Fruit fly (Drosophila melanogaster) whole organism, wandering third instar larva: ENCODE results near the gene vri.

ENCODE experiments used
- Abd-B ChIP-seq: fragments of >200 bp; optimal IDR thresholded peaks from 2 replicates; lab custom pipeline; 2017; ENCODE audit warnings: missing biosample characterization, missing genetic modification characterization
- CG32264 ChIP-seq: fragments of 200-800 bp; sonication (Bioruptor generic); optimal IDR thresholded peaks from 2 replicates; lab custom pipeline; 2016; ENCODE audit warnings: missing biosample characterization, missing genetic modification characterization
- CG9705 ChIP-seq: fragments of 200-800 bp; sonication (Bioruptor generic); optimal IDR thresholded peaks from 2 replicates; lab custom pipeline; 2018; ENCODE audit warnings: missing biosample characterization, mild to moderate bottlenecking, missing genetic modification characterization
- CrebA ChIP-seq: fragments of 200-800 bp; sonication (Bioruptor generic); optimal IDR thresholded peaks from 2 replicates; lab custom pipeline; 2016; ENCODE audit warnings: missing biosample characterization, mild to moderate bottlenecking, missing genetic modification characterization, borderline replicate concordance
- Dfd ChIP-seq: fragments of >200 bp; optimal IDR thresholded peaks from 2 replicates; lab custom pipeline; 2017; ENCODE audit warnings: missing biosample characterization, missing genetic modification characterization
- GATAd ChIP-seq: sonication (Bioruptor generic); optimal IDR thresholded peaks from 2 replicates; lab custom pipeline; 2016; ENCODE audit warnings: missing biosample characterization, missing genetic modification characterization
- HLH106 ChIP-seq: fragments of 200-800 bp; optimal IDR thresholded peaks from 3 replicates; lab custom pipeline; 2019; ENCODE audit warnings: missing biosample characterization, mild to moderate bottlenecking, missing genetic modification characterization, moderate library complexity
- Hnf4 ChIP-seq: fragments of 200-800 bp; sonication (Bioruptor generic); optimal IDR thresholded peaks from 2 replicates; lab custom pipeline; 2016; ENCODE audit warnings: missing biosample characterization, mild to moderate bottlenecking, missing genetic modification characterization
- Hr78 ChIP-seq: fragments of >200 bp; optimal IDR thresholded peaks from 2 replicates; lab custom pipeline; 2017; ENCODE audit warnings: missing biosample characterization, missing genetic modification characterization
- Hr83 ChIP-seq: fragments of 200-300 bp; sonication (Bioruptor generic); optimal IDR thresholded peaks from 2 replicates; lab custom pipeline; 2016; ENCODE audit warnings: missing biosample characterization, mild to moderate bottlenecking, missing genetic modification characterization, moderate library complexity; ENCODE audit not compliant: poor library complexity, severe bottlenecking
- Jra ChIP-seq: sonication (Bioruptor generic); optimal IDR thresholded peaks from 2 replicates; lab custom pipeline; 2016; ENCODE audit warnings: missing biosample characterization, missing genetic modification characterization
- N ChIP-seq: fragments of >200 bp; optimal IDR thresholded peaks from 2 replicates; lab custom pipeline; 2018; ENCODE audit warnings: missing biosample characterization, missing external identifiers, missing genetic modification characterization
- OdsH ChIP-seq: fragments of 200-800 bp; sonication (Bioruptor generic); optimal IDR thresholded peaks from 2 replicates; lab custom pipeline; 2016; ENCODE audit warnings: missing biosample characterization, mild to moderate bottlenecking, missing genetic modification characterization
- Rel ChIP-seq, 2 experiments: fragments of 200-800 bp; sonication (Bioruptor generic) in 1 of 2; optimal IDR thresholded peaks; 2 replicates in 1 of 2; 3 replicates in 1 of 2; lab custom pipeline; 2016 to 2019; ENCODE audit warnings: mild to moderate bottlenecking in 2 of 2, missing biosample characterization in 2 of 2, missing genetic modification characterization in 2 of 2, moderate library complexity in 1 of 2
- Sp1 ChIP-seq: fragments of 200-800 bp; sonication (Bioruptor generic); optimal IDR thresholded peaks from 3 replicates; lab custom pipeline; 2019; ENCODE audit warnings: missing biosample characterization, mild to moderate bottlenecking, missing genetic modification characterization, moderate library complexity
- Vsx2 ChIP-seq: fragments of 200-300, 225-300 bp; sonication (Bioruptor generic); optimal IDR thresholded peaks from 2 replicates; lab custom pipeline; 2018; ENCODE audit warnings: missing biosample characterization, missing genetic modification characterization; ENCODE audit not compliant: partially characterized antibody
- br ChIP-seq: fragments of 200-800 bp; sonication (Bioruptor generic); optimal IDR thresholded peaks from 2 replicates; lab custom pipeline; 2016; ENCODE audit warnings: missing biosample characterization, missing genetic modification characterization
- dl ChIP-seq, 2 experiments: fragments of 175-275, 200-275 bp in 1 of 2; fragments of 200-275 bp in 1 of 2; sonication (Bioruptor generic); optimal IDR thresholded peaks; lab custom pipeline; 2018; ENCODE audit warnings: mild to moderate bottlenecking in 2 of 2, missing biosample characterization in 2 of 2, missing genetic modification characterization in 2 of 2, moderate library complexity in 2 of 2; ENCODE audit not compliant: partially characterized antibody in 2 of 2, insufficient read depth in 1 of 2
- dmrt93B ChIP-seq: fragments of 200-800 bp; sonication (Bioruptor generic); optimal IDR thresholded peaks from 2 replicates; lab custom pipeline; 2018; ENCODE audit warnings: missing biosample characterization, mild to moderate bottlenecking, missing genetic modification characterization
- dsf ChIP-seq: sonication (Bioruptor generic); optimal IDR thresholded peaks from 2 replicates; lab custom pipeline; 2016; ENCODE audit warnings: missing biosample characterization, missing genetic modification characterization, borderline replicate concordance
- ey ChIP-seq: fragments of 200-800 bp; sonication (Bioruptor generic); optimal IDR thresholded peaks from 2 replicates; lab custom pipeline; 2016; ENCODE audit warnings: missing biosample characterization, missing genetic modification characterization
- foxo ChIP-seq, 2 experiments: fragments of 200-800 bp; sonication (Bioruptor generic); optimal IDR thresholded peaks; 2 replicates in 1 of 2; 3 replicates in 1 of 2; lab custom pipeline; 2016 to 2017; ENCODE audit warnings: missing biosample characterization in 2 of 2, missing genetic modification characterization in 2 of 2
- fru ChIP-seq: fragments of 200-800 bp; sonication (Bioruptor generic); optimal IDR thresholded peaks from 3 replicates; lab custom pipeline; 2016; ENCODE audit warnings: missing biosample characterization, mild to moderate bottlenecking, missing genetic modification characterization
- h ChIP-seq: fragments of 200-800 bp; sonication (Bioruptor generic); optimal IDR thresholded peaks from 3 replicates; lab custom pipeline; 2016; ENCODE audit warnings: missing biosample characterization, mild to moderate bottlenecking, missing genetic modification characterization
- jim ChIP-seq: fragments of 175-275, 200-325 bp; sonication (Bioruptor generic); optimal IDR thresholded peaks from 2 replicates; lab custom pipeline; 2016; ENCODE audit warnings: missing biosample characterization, mild to moderate bottlenecking, missing genetic modification characterization
- lola ChIP-seq: fragments of >200 bp; optimal IDR thresholded peaks from 2 replicates; lab custom pipeline; 2017; ENCODE audit warnings: missing biosample characterization, missing genetic modification characterization
- pan ChIP-seq: fragments of >200 bp; optimal IDR thresholded peaks from 2 replicates; lab custom pipeline; 2017
- psq ChIP-seq: fragments of 200-800 bp; sonication (Bioruptor generic); optimal IDR thresholded peaks from 3 replicates; lab custom pipeline; 2017; ENCODE audit warnings: missing biosample characterization, mild to moderate bottlenecking, missing genetic modification characterization, moderate library complexity
- rgr ChIP-seq: fragments of 200-800 bp; sonication (Bioruptor generic); optimal IDR thresholded peaks from 3 replicates; lab custom pipeline; 2016; ENCODE audit warnings: missing biosample characterization, mild to moderate bottlenecking, missing genetic modification characterization
- sage ChIP-seq: fragments of 200-800 bp; sonication (Bioruptor generic); optimal IDR thresholded peaks from 2 replicates; lab custom pipeline; 2016; ENCODE audit warnings: missing biosample characterization, mild to moderate bottlenecking, missing genetic modification characterization
- tai ChIP-seq: sonication (Bioruptor generic); optimal IDR thresholded peaks from 2 replicates; lab custom pipeline; 2016; ENCODE audit warnings: missing biosample characterization, missing genetic modification characterization
- usp ChIP-seq: fragments of >200 bp; optimal IDR thresholded peaks from 2 replicates; lab custom pipeline; 2017; ENCODE audit warnings: missing biosample characterization, missing genetic modification characterization

vri gene

DNA sequence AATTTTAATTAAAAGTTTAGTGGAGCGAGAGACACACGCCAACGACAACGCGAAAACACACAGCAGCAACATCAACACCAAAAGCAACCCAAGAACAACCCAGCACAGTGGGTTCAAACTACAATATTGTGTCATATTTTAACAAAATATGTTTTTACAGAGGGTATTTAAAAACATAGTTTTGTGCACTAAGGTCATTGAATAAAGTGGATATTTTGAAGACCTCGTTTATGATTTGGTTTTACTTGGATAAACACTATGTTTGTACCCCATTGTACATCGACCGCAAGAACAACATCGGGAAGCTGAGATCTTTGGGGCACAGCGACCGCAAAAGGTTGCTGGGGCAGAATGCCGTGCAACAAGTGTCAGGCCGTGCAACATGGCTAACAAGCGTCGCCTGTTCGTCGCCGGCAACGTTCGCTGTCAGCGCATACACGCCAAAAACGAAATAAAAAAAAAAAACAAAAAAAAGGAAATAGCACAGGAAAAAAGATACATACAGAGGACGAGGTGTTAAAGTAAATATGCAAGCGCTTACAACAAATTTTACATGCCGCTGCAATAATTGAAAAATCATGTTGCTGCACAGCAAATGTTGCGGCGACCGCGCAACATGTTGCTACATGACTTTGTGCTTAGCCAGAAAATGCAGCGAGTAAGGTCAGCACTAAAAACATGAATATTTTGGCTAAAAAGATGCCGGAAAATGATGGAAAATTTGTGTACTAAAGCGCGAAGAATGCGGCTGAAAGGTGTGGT is 27.3 kb upstream of the vri start (continued):
- peak; percentile 92 for TF ChIP-seq HLH106
- TF ChIP-seq Abd-B = no peak
- TF ChIP-seq Hnf4 (GFP tag; lab: Kevin White, UChicago) = peak; percentile 84
- TF ChIP-seq rgr (GFP tag; lab: Kevin White, UChicago) = peak; percentile 90
- no peak for TF ChIP-seq Dfd (GFP tag; lab: Kevin White, UChicago)
- no peak for TF ChIP-seq Hr83 (GFP tag; lab: Kevin White, UChicago)

DNA sequence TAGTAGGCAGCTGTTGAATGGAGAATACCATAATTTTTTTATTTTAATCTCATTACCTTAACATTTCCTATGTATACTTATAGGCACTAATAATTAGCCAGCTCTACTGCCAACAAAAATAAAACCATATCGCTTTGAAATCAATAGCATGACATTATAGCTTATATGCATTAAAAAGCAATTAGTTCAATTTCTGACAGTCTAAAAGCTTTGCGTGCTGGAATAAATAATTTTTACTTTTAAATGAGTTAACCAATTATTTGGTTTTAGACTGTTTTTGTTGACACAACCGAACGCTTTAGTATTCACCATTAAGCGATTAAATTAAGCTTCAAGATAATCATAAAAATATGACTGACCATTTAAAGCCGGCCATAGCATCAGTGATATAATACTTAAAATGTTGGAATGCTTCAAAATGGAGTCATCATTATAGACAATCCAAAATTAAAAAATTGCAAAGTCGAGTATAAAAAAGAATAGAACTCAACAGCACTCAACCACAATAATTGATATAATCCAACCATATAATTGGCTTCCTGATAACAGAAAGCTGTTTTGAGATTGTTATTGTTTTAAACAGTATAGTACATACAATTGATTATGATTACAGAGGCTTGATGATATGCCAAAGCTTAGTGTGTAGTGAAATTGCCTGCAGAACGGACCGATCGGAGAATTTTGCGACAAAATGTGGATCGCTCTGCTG is 25.2 kb upstream of the vri start, which contains the start of gene Cyp4ac1:
Cyp4ac1 (plus strand) TSS at position 659 of the 709 bp plus-strand sequence.
- TF ChIP-seq Rel (GFP tag; optimal IDR thresholded peaks at IDR 0.05; lab: Kevin White, UChicago) (no peak), Rel (tag; optimal IDR thresholded peaks at IDR 0.05; lab: Kevin White, UChicago) (no peak), foxo (GFP tag; optimal IDR thresholded peaks at IDR 0.05; lab: Kevin White, UChicago) (no peak), Vsx2 (GFP tag; lab: Kevin White, UChicago) (peak; percentile 37)

DNA sequence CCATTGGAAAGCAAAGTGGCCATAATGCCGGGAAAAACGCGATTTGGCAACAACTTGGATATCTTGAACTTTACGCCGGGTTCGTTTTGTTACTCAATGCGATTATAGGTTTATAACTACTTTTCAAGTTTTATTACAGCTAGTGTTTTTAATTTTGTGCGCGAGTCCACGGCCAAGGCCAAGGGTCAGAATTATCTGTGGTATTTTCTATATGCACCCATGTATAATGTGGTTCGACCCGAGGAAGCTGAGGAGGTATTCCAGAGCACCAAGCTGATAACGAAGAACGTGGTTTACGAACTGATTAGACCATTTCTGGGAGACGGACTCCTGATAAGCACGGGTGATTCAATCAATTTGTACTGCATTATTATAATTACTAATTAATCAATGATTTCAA is 24.6 kb upstream of the vri start:
- TF ChIP-seq ey (GFP tag; lab: Kevin White, UChicago) (no peak), OdsH (GFP tag; lab: Kevin White, UChicago) (no peak), dmrt93B (GFP tag; lab: Kevin White, UChicago) (no peak), HLH106 (no peak), lola (no peak), psq (GFP tag; lab: Kevin White, UChicago) (no peak), Hr83 (GFP tag; lab: Kevin White, UChicago) (no peak), Jra (GFP tag; lab: Kevin White, UChicago) (no peak), pan (no peak), usp (GFP tag; lab: Kevin White, UChicago) (no peak)

DNA sequence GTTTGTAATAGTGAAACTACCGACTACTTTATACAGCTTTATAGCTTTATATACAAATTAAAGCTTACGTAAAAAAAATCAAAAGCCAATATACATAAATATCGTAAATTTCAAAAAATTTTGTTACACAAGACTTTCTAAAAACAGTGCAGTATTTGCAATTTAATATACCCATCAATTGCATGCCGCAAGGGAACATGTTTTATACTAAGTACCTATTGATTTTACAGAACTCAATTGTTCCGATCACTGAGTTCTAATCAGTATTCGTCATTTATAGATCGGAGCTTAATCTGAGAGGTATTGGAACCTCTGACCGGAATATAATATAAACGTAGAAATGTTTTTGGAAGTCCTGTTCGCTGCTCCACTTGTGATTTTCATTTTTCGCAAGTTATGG is 22.7 kb upstream of the vri start, which contains the start of gene Cyp4ac2:
Cyp4ac2 (plus strand) TSS at position 301 of the 400 bp plus-strand sequence.
- TF ChIP-seq foxo (GFP tag; optimal IDR thresholded peaks at IDR 0.05; lab: Kevin White, UChicago) (no peak), OdsH (GFP tag; lab: Kevin White, UChicago) (no peak), br (GFP tag; lab: Kevin White, UChicago) (no peak), Hnf4 (GFP tag; lab: Kevin White, UChicago) (no peak), dsf (GFP tag; lab: Kevin White, UChicago) (no peak), Sp1 (GFP tag; lab: Kevin White, UChicago) (no peak), rgr (GFP tag; lab: Kevin White, UChicago) (no peak), CrebA (GFP tag; lab: Kevin White, UChicago) (no peak)
- TF ChIP-seq, all 38 proteins: peak for 0

DNA sequence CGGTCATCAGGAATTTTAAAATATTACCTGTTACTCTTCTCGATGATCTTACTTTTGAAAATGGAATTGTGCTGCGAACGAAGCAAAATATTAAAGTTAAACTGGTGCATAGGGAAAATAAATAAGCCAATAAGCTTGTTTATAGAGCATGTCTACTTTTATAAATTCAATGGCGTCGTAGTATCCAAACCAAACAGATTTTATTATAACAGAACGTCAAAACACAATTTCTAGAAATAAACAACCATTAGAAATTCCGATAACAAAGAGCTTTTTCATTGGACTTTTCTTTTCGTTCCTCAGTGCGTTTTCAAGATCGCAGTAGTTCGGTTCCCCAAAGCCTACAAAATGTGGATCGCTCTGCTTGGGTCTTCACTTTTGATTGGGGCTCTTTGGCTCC is 20.5 kb upstream of the vri start, which contains the start of gene Cyp4ac3:
Cyp4ac3 (plus strand) TSS at position 301 of the 400 bp plus-strand sequence.
- TF ChIP-seq dl (GFP tag; optimal IDR thresholded peaks at IDR 0.05; lab: Kevin White, UChicago; ENCODE audit: insufficient read depth in 1 of 2, partially characterized antibody in 2 of 2) (no peak), Rel (GFP tag; optimal IDR thresholded peaks at IDR 0.05; lab: Kevin White, UChicago) (no peak), Rel (tag; optimal IDR thresholded peaks at IDR 0.05; lab: Kevin White, UChicago) (no peak), GATAd (GFP tag; lab: Kevin White, UChicago) (no peak), ey (GFP tag; lab: Kevin White, UChicago) (no peak), Jra (GFP tag; lab: Kevin White, UChicago) (no peak), dsf (GFP tag; lab: Kevin White, UChicago) (no peak), h (GFP tag; lab: Kevin White, UChicago) (no peak), fru (no peak), sage (GFP tag; lab: Kevin White, UChicago) (no peak), N (GFP tag; lab: Kevin White, UChicago) (no peak), Hr78 (GFP tag; lab: Kevin White, UChicago) (no peak), CrebA (GFP tag; lab: Kevin White, UChicago) (no peak), br (GFP tag; lab: Kevin White, UChicago) (no peak), jim (no peak), CG32264 (GFP tag; lab: Kevin White, UChicago) (no peak), tai (GFP tag; lab: Kevin White, UChicago) (no peak), CG9705 (no peak)
